Worm (Caenorhabditis elegans) whole organism, L3 larva: ENCODE results near the gene ufd-2.
A peak's percentile ranks its signal among the peaks of the same experiment; 100 is the strongest.

Source experiments
- R02D3.7 ChIP-seq: fragments of 150-350 bp; optimal IDR thresholded peaks from 2 replicates; lab custom pipeline; 2014; ENCODE audit warnings: missing biosample characterization, missing genetic modification characterization
- ceh-28 ChIP-seq: fragments of 150-350 bp; optimal IDR thresholded peaks from 2 replicates; lab custom pipeline; 2014; ENCODE audit warnings: missing biosample characterization, missing genetic modification reagents, missing genetic modification characterization
- ceh-82 ChIP-seq: fragments of 150-350 bp; optimal IDR thresholded peaks from 2 replicates; lab custom pipeline; 2014; ENCODE audit warnings: missing biosample characterization, missing genetic modification characterization
- ceh-9 ChIP-seq: sonication (generic microtip); optimal IDR thresholded peaks from 2 replicates; lab custom pipeline; 2018; ENCODE audit warnings: missing biosample characterization, missing genetic modification characterization
- daf-12 ChIP-seq: fragments of 150-350 bp; optimal IDR thresholded peaks from 2 replicates; lab custom pipeline; 2014; ENCODE audit warnings: missing biosample characterization, missing genetic modification reagents, missing genetic modification characterization
- elt-2 ChIP-seq: sonication (generic microtip); optimal IDR thresholded peaks from 2 replicates; lab custom pipeline; 2016; ENCODE audit warnings: missing genetic modification reagents, mild to moderate bottlenecking, missing genetic modification characterization, missing compliant biosample characterization
- elt-3 ChIP-seq, 3 experiments: fragments of 150-350 bp in 1 of 3; sonication (generic microtip) in 2 of 3; optimal IDR thresholded peaks; 2 replicates in 2 of 3; 4 replicates in 1 of 3; lab custom pipeline; 2014 to 2017; ENCODE audit warnings: missing biosample characterization in 3 of 3, missing genetic modification characterization in 3 of 3
- eor-1 ChIP-seq, 2 experiments: fragments of 150-350 bp; optimal IDR thresholded peaks; 2 replicates each; lab custom pipeline; 2014 to 2018; ENCODE audit warnings: missing biosample characterization in 2 of 2, missing genetic modification characterization in 2 of 2
- fkh-10 ChIP-seq: sonication (generic microtip); optimal IDR thresholded peaks from 2 replicates; lab custom pipeline; 2017; ENCODE audit warnings: missing biosample characterization, missing genetic modification reagents, missing genetic modification characterization
- fkh-2 ChIP-seq: fragments of 150-350 bp; optimal IDR thresholded peaks from 2 replicates; lab custom pipeline; 2014; ENCODE audit warnings: missing biosample characterization, missing genetic modification reagents, missing genetic modification characterization
- fos-1 ChIP-seq: fragments of 150-350 bp; optimal IDR thresholded peaks from 2 replicates; lab custom pipeline; 2014; ENCODE audit warnings: missing biosample characterization, missing genetic modification characterization
- jun-1 ChIP-seq: fragments of 150-350 bp; optimal IDR thresholded peaks from 2 replicates; lab custom pipeline; 2014; ENCODE audit warnings: missing biosample characterization, missing genetic modification reagents, missing genetic modification characterization
- lin-15B ChIP-seq: fragments of 150-350 bp; optimal IDR thresholded peaks from 2 replicates; lab custom pipeline; 2014; ENCODE audit warnings: missing biosample characterization, missing genetic modification characterization
- nfya-1 ChIP-seq: sonication (generic microtip); optimal IDR thresholded peaks from 2 replicates; lab custom pipeline; 2017; ENCODE audit warnings: missing genetic modification characterization, mild to moderate bottlenecking, missing compliant biosample characterization, antibody characterized with exemption, moderate library complexity; ENCODE audit not compliant: insufficient read depth
- nhr-11 ChIP-seq: fragments of 150-350 bp; optimal IDR thresholded peaks from 2 replicates; lab custom pipeline; 2014; ENCODE audit warnings: missing biosample characterization, missing genetic modification characterization
- nhr-12 ChIP-seq: fragments of 150-350 bp; optimal IDR thresholded peaks from 2 replicates; lab custom pipeline; 2014; ENCODE audit warnings: missing biosample characterization, missing genetic modification characterization
- nhr-23 ChIP-seq: fragments of 150-350 bp; optimal IDR thresholded peaks from 2 replicates; lab custom pipeline; 2014; ENCODE audit warnings: missing biosample characterization, missing genetic modification reagents, missing genetic modification characterization
- nhr-237 ChIP-seq: fragments of 150-350 bp; optimal IDR thresholded peaks from 2 replicates; lab custom pipeline; 2014; ENCODE audit warnings: missing biosample characterization, missing genetic modification characterization
- nhr-28 ChIP-seq: fragments of 150-350 bp; optimal IDR thresholded peaks from 2 replicates; lab custom pipeline; 2014; ENCODE audit warnings: missing biosample characterization, missing genetic modification characterization
- nhr-67 ChIP-seq: fragments of 150-350 bp; optimal IDR thresholded peaks from 2 replicates; lab custom pipeline; 2014; ENCODE audit warnings: missing biosample characterization, missing genetic modification characterization
- nhr-77 ChIP-seq: fragments of 150-350 bp; optimal IDR thresholded peaks from 2 replicates; lab custom pipeline; 2014; ENCODE audit warnings: missing biosample characterization, missing genetic modification characterization
- pqm-1 ChIP-seq: fragments of 150-350 bp; optimal IDR thresholded peaks from 2 replicates; lab custom pipeline; 2017; ENCODE audit warnings: missing biosample characterization, missing genetic modification characterization, inconsistent platforms
- sea-2 ChIP-seq: fragments of 150-350 bp; sonication (generic microtip); optimal IDR thresholded peaks from 4 replicates; lab custom pipeline; 2014; ENCODE audit warnings: missing biosample characterization, missing genetic modification reagents, missing genetic modification characterization
- snpc-4 ChIP-seq: fragments of 150-350 bp; optimal IDR thresholded peaks from 2 replicates; lab custom pipeline; 2014; ENCODE audit warnings: missing biosample characterization, missing genetic modification characterization
- tbx-2 ChIP-seq: sonication (generic microtip); optimal IDR thresholded peaks from 2 replicates; lab custom pipeline; 2016; ENCODE audit warnings: mild to moderate bottlenecking, missing genetic modification characterization, missing compliant biosample characterization
- unc-39 ChIP-seq: sonication (generic microtip); optimal IDR thresholded peaks from 4 replicates; lab custom pipeline; 2017; ENCODE audit warnings: missing biosample characterization, missing genetic modification characterization
- unc-62 ChIP-seq: fragments of 150-350 bp; sonication (generic microtip); optimal IDR thresholded peaks from 4 replicates; lab custom pipeline; 2014; ENCODE audit warnings: missing biosample characterization, missing genetic modification reagents, missing genetic modification characterization
- ztf-4 ChIP-seq: fragments of 150-350 bp; optimal IDR thresholded peaks from 2 replicates; lab custom pipeline; 2014; ENCODE audit warnings: missing biosample characterization, missing genetic modification characterization

ufd-2 gene

DNA sequence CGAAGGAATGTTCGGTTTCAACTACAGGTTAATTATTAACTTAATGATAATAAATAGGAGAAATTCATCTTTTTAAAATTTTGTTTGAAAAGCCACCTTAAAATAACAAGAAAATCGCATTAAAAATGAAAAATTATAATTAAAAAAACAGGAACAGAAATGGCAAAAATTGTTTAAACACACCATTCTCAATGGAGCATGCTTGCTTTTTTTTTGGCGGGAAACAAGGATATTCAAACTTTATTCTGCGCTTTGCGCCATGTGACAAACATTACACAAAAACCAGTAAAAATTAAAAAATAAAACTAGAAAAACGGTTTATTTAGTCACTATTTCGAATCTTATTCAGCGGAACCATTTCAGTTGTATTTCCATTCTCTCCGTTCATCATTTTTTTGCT is 33.8 kb upstream of the ufd-2 start:
- TF ChIP-seq nhr-11 (tag; lab: Kevin White, UChicago), result no peak
- TF ChIP-seq snpc-4, result no peak
- no peak for TF ChIP-seq pqm-1 (tag; lab: Kevin White, UChicago)
- no peak for TF ChIP-seq jun-1 (tag; lab: Kevin White, UChicago)
- no peak for TF ChIP-seq nhr-77
- TF ChIP-seq nhr-12, result no peak
- TF ChIP-seq ztf-4 (tag; lab: Kevin White, UChicago), result no peak

DNA sequence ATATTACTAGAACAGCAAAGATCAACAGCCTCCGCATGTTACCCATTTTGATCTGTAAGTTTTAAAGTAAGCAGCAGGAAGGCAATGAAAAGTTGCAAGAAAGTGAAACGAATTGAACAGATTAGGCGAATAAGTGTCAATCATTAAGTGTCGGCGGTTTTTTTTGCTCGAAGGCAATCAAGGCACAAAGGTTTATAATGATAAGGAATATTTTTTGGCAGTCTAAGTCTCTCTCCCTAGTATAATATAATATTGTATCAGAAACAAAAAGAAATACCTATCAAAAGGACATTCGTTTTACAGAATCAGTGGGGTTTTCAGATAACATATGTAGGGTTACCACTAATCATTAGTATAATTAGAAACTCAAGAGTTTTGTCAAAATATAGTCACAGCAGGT is 29.9 kb upstream of the ufd-2 start, which contains the start of gene nrf-6:
nrf-6 (minus strand) TSS at position 52 of the 400 bp plus-strand sequence.
- TF ChIP-seq pqm-1 (tag; lab: Kevin White, UChicago) (peak; percentile 62), unc-39 (tag; lab: Kevin White, UChicago) (no peak), elt-2 (peak; percentile 87)

DNA sequence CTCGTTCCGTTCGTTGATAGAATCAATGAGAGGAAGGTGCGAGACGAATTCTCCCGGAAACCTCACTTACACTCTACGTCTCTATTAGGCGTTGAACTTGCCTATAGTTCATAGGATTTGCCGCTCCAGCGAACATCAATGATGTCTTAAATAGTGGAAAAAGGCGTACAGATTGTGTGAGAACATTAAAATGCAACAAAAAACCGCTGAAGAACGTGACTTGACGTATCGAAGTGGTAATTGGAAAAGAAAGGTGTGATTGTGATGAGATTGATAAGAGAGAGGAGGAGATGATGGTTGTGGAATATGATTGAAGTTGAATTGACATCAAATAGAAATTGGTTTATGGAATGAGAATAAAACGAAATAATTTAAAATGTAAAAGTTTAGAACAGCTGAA is 28.5 kb upstream of the ufd-2 start:
- no peak for TF ChIP-seq unc-62 (GFP tag; lab: Kevin White, UChicago)
- TF ChIP-seq elt-2, result peak; percentile 52
- TF ChIP-seq, all 47 proteins: peak for 1

DNA sequence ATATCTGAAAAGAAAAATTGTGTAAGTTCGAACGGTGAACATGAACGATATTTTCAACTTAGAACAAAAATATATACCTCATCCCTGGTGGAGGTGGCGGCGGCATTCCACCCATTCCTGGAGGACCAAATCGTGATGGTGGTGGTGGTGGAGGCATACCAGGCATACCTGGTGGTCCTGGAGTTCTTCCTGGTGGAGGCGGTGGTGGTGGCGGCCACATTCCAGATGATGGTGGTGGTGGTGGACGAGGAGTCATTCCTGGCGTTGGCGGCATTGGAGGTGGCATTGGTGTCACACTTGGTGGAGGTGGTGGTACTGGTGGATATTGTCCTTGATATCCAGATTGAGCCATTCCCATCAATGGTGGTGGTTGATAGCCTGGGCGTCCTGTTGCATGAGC is 27.9 kb upstream of the ufd-2 start:
- TF ChIP-seq ceh-28 (tag; lab: Kevin White, UChicago), result no peak
- TF ChIP-seq unc-39 (tag; lab: Kevin White, UChicago), result no peak
- no peak for TF ChIP-seq eor-1 (tag; optimal IDR thresholded peaks at IDR 0.05; lab: Kevin White, UChicago)
- TF ChIP-seq pqm-1 (tag; lab: Kevin White, UChicago), result no peak
- TF ChIP-seq daf-12, result no peak
- TF ChIP-seq nhr-11 (tag; lab: Kevin White, UChicago), result no peak
- no peak for TF ChIP-seq nhr-77
- no peak for TF ChIP-seq unc-62 (GFP tag; lab: Kevin White, UChicago)
- TF ChIP-seq snpc-4, result no peak
- TF ChIP-seq fos-1 (tag; lab: Kevin White, UChicago), result no peak
- no peak for TF ChIP-seq nfya-1 (tag; lab: Kevin White, UChicago)
- no peak for TF ChIP-seq ceh-9 (tag; lab: Kevin White, UChicago)
- TF ChIP-seq tbx-2 (tag; lab: Kevin White, UChicago), result no peak
- TF ChIP-seq nhr-67 (tag; lab: Kevin White, UChicago), result no peak
- TF ChIP-seq sea-2 (GFP tag; lab: Kevin White, UChicago), result no peak
- no peak for TF ChIP-seq ceh-82
- no peak for TF ChIP-seq ztf-4 (tag; lab: Kevin White, UChicago)
- TF ChIP-seq fkh-2 (tag; lab: Kevin White, UChicago), result no peak
- no peak for TF ChIP-seq fkh-10 (GFP tag; lab: Kevin White, UChicago)

DNA sequence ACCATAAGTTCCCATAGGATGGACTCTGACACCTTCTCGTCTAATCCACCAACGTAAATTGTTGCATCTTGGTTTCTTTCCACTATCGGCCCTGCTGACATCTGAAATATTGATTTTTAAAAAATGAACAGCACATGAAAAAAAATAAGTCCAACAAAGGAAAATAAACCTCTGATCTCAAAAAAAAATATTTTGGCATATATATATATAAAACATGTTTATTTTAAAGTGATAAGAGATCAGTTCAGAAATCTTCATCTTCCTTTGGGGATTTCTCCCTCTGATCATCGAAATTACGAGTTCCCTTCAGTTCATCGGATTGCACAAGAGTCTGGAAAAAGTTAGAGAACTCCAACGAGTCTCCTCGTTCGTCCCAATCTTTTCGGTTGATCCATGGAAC is 26.9 kb upstream of the ufd-2 start, which contains the start of gene sap-49:
sap-49 (minus strand) TSS at position 101 of the 400 bp plus-strand sequence.
- TF ChIP-seq unc-62 (GFP tag; lab: Kevin White, UChicago) (no peak), elt-2 (no peak), nhr-67 (tag; lab: Kevin White, UChicago) (no peak), nfya-1 (tag; lab: Kevin White, UChicago) (no peak), nhr-11 (tag; lab: Kevin White, UChicago) (no peak), R02D3.7 (tag; lab: Kevin White, UChicago) (no peak), eor-1 (tag; optimal IDR thresholded peaks at IDR 0.05; lab: Kevin White, UChicago) (no peak), ceh-82 (no peak)

DNA sequence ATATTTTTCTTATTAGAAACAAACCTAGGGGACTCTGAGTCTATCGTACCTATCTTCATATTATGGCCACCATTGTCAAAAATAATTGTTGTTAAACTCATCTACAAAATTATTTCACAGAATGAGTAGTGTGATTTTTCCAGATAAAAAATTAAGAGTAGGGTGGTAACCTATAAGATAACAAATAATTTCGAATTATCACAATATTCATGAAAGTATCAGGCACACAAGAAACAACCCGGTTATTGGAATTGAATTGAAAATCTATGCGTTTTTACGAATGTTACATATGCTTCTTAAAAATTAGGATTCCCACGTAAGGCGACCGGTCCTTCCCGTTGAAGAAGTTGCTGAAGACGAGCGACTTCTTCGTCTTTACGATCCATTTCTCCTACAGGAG is 25.3 kb upstream of the ufd-2 start, which contains the start of gene arp-6:
arp-6 (minus strand) TSS at position 101 of the 400 bp plus-strand sequence.
- TF ChIP-seq fkh-2 (tag; lab: Kevin White, UChicago), result no peak
- TF ChIP-seq nhr-23 (tag; lab: Kevin White, UChicago), result no peak
- TF ChIP-seq nhr-237, result no peak
- no peak for TF ChIP-seq daf-12
- no peak for TF ChIP-seq nhr-28
- TF ChIP-seq lin-15B (tag; lab: Kevin White, UChicago), result no peak
- no peak for TF ChIP-seq ceh-28 (tag; lab: Kevin White, UChicago)
- TF ChIP-seq nhr-12, result no peak
- no peak for TF ChIP-seq elt-3 (tag; optimal IDR thresholded peaks at IDR 0.05; lab: Kevin White, UChicago)
- no peak for TF ChIP-seq nhr-11 (tag; lab: Kevin White, UChicago)
- TF ChIP-seq unc-39 (tag; lab: Kevin White, UChicago), result no peak
- no peak for TF ChIP-seq R02D3.7 (tag; lab: Kevin White, UChicago)
- TF ChIP-seq elt-2, result no peak
- TF ChIP-seq ceh-9 (tag; lab: Kevin White, UChicago), result no peak
- no peak for TF ChIP-seq ztf-4 (tag; lab: Kevin White, UChicago)
- TF ChIP-seq, all 47 proteins: peak for 0
